Fruit fly (Drosophila melanogaster): ENCODE data around the gene Npc2c.

DNA sequence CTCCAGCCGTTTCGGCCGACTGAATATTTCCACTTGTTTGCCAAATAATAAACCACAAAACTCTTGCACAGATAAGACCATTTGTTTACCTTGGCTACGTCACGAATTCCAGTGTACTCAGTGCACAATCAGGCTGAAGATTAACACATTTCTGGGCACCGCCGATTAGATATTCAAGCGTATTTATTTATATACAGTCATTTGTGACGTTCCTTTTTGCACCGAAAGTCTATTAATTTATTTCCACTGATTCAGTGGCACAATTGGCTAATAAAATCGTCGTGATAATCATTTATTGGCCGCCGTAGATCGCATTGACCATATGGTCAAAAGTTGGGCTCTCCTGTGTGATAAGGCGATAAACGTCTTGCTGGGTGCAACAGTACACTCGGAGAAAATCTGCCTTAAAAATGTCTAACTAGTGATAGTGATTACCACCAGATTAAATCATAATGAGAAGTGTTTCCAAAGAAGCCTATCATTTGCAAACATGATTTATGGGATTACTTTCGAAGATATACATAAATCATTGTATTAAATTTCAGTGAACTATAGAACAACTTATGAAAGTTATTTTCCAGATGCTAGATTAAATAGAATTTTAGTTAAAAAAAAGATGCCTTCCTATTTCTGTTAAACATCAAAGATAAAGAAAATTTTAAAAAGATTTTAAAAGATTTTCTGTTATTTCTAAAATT lies 5.6 kb upstream of the Npc2c start:
- TF ChIP-seq usp (GFP tag; optimal IDR thresholded peaks at IDR 0.05) (no peak), psq (optimal IDR thresholded peaks at IDR 0.05) (no peak), CG8478 (optimal IDR thresholded peaks at IDR 0.05) (no peak), EcR (GFP tag; optimal IDR thresholded peaks at IDR 0.05) (no peak), pan (optimal IDR thresholded peaks at IDR 0.05) (no peak)
